Worm (Caenorhabditis elegans) whole organism, early embryonic: Measurements from ENCODE around the gene C28D4.10.

Source experiments
- B0310.2 ChIP-seq: sonication (generic microtip); optimal IDR thresholded peaks from 2 replicates; lab custom pipeline; 2016; ENCODE audit warnings: mild to moderate bottlenecking, missing genetic modification characterization, missing compliant biosample characterization
- F13C5.2 ChIP-seq: sonication (generic microtip); optimal IDR thresholded peaks from 2 replicates; lab custom pipeline; 2017; ENCODE audit warnings: mild to moderate bottlenecking, missing genetic modification characterization, inconsistent platforms, missing compliant biosample characterization
- ama-1 ChIP-seq: fragments of 150-350 bp; optimal IDR thresholded peaks from 2 replicates; lab custom pipeline; 2014
- ceh-13 ChIP-seq: fragments of 200-800 bp; sonication (Bioruptor generic); optimal IDR thresholded peaks from 2 replicates; lab custom pipeline; 2018; ENCODE audit warnings: mild to moderate bottlenecking, missing genetic modification characterization, missing compliant biosample characterization
- ets-7 ChIP-seq: sonication (generic microtip); optimal IDR thresholded peaks from 2 replicates; lab custom pipeline; 2016; ENCODE audit warnings: missing genotype, missing genetic modification characterization, missing compliant biosample characterization
- flt-1 ChIP-seq: fragments of 200-800 bp; sonication (Bioruptor generic); IDR thresholded peaks from 2 replicates; pipeline ENCODE4 v1.3.6; 2022; ENCODE audit warnings: missing genetic modification characterization, missing compliant biosample characterization
- hmbx-1 ChIP-seq: sonication (generic microtip); optimal IDR thresholded peaks from 2 replicates; lab custom pipeline; 2016; ENCODE audit warnings: mild to moderate bottlenecking, missing genetic modification characterization, missing compliant biosample characterization
- hnd-1 ChIP-seq: sonication (generic microtip); optimal IDR thresholded peaks from 2 replicates; lab custom pipeline; 2016; ENCODE audit warnings: missing genetic modification characterization, missing compliant biosample characterization
- pes-1 ChIP-seq: fragments of 200-800 bp; sonication (Bioruptor generic); IDR thresholded peaks from 2 replicates; pipeline ENCODE4 v1.3.6; 2022; ENCODE audit warnings: missing genetic modification reagents, missing genetic modification characterization, missing compliant biosample characterization
- tbx-11 ChIP-seq: fragments of 200-800 bp; sonication (Bioruptor generic); IDR thresholded peaks from 2 replicates; pipeline ENCODE4 v1.3.6; 2022; ENCODE audit warnings: missing genetic modification characterization, missing compliant biosample characterization

ce11 chrIV:9770798-9771197, 32.5 kb downstream of the C28D4.10 start:
- TF ChIP-seq tbx-11 (GFP tag; lab: Robert Waterston, UW) (no peak), B0310.2 (tag; lab: Kevin White, UChicago) (no peak), ama-1 (lab: Kevin White, UChicago) (no peak), F13C5.2 (tag; lab: Kevin White, UChicago) (no peak), pes-1 (GFP tag; lab: Robert Waterston, UW) (no peak), ceh-13 (GFP tag; lab: Kevin White, UChicago) (no peak), hmbx-1 (tag; lab: Kevin White, UChicago) (no peak), hnd-1 (tag; lab: Kevin White, UChicago) (no peak), ets-7 (tag; lab: Kevin White, UChicago) (no peak), flt-1 (GFP tag; lab: Robert Waterston, UW) (no peak)
